Fruit fly (Drosophila melanogaster): ENCODE measurements around the gene Pkc98E.
A peak's percentile ranks its signal among the peaks of the same experiment; 100 is the strongest.

The Pkc98E gene

dm6 chr3R:29027122-29027521, 11.8 kb upstream of the Pkc98E start, which contains the start of the genes eIF4E6 and CG1951 (continued):
- TF ChIP-seq Sry-δ (GFP tag; optimal IDR thresholded peaks at IDR 0.05) = peak; percentile 94
- TF ChIP-seq knrl (GFP tag; IDR thresholded peaks at IDR 0.05; ENCODE audit: partially characterized antibody) = peak; percentile 95
- TF ChIP-seq Dll (GFP tag; IDR thresholded peaks at IDR 0.05; ENCODE audit: partially characterized antibody) = peak; percentile 95
- TF ChIP-seq CG11398 (GFP tag; optimal IDR thresholded peaks at IDR 0.05) = no peak
- peak; percentile 50 for TF ChIP-seq gro (GFP tag; optimal IDR thresholded peaks at IDR 0.05)
- TF ChIP-seq vvl (GFP tag; IDR thresholded peaks at IDR 0.05) = 0 out of 2 replicates have a peak, but pooled peaks have one; percentile 9
- TF ChIP-seq Myb (GFP tag; optimal IDR thresholded peaks at IDR 0.05) = peak; percentile 47
- no peak for TF ChIP-seq CG13894 (tag; optimal IDR thresholded peaks at IDR 0.05)
- peak; percentile 57 for TF ChIP-seq YL-1 (GFP tag; optimal IDR thresholded peaks at IDR 0.05)
- TF ChIP-seq ara (GFP tag; IDR thresholded peaks at IDR 0.05) = no peak

- TF ChIP-seq CG13624 (GFP tag; optimal IDR thresholded peaks at IDR 0.05) = no peak
- no peak for TF ChIP-seq Oaz (GFP tag; IDR thresholded peaks at IDR 0.05)
- TF ChIP-seq CG17829 (tag; optimal IDR thresholded peaks at IDR 0.05) = no peak
- no peak for TF ChIP-seq sens-2 (GFP tag; IDR thresholded peaks at IDR 0.05)
- no peak for TF ChIP-seq Mad (GFP tag; optimal IDR thresholded peaks at IDR 0.05)
- TF ChIP-seq slp2 (GFP tag; optimal IDR thresholded peaks at IDR 0.05) = no peak
- TF ChIP-seq Meics (GFP tag; optimal IDR thresholded peaks at IDR 0.05) = no peak
- no peak for TF ChIP-seq CG11723 (GFP tag; optimal IDR thresholded peaks at IDR 0.05)
- TF ChIP-seq CG1603 (tag; optimal IDR thresholded peaks at IDR 0.05) = no peak
Observed at dm6 chr3R:29032542-29032941, 6.4 kb upstream of the Pkc98E start, which contains the start of gene Ssl2. Gene Ssl2 (minus strand): TSS chr3R:29032642.

- peak; percentile 50 for TF ChIP-seq CG3407 (GFP tag; optimal IDR thresholded peaks at IDR 0.05)
- TF ChIP-seq CG31388 (GFP tag; optimal IDR thresholded peaks at IDR 0.05) = peak; percentile 25
- no peak for TF ChIP-seq Opbp (GFP tag; IDR thresholded peaks at IDR 0.05; ENCODE audit: partially characterized antibody)
- TF ChIP-seq CG1603 (tag; optimal IDR thresholded peaks at IDR 0.05) = peak; percentile 61
- no peak for TF ChIP-seq CG12219 (GFP tag; optimal IDR thresholded peaks at IDR 0.05)
- TF ChIP-seq Nf-YA (GFP tag; IDR thresholded peaks at IDR 0.05) = no peak
- no peak for TF ChIP-seq Hand (GFP tag; optimal IDR thresholded peaks at IDR 0.05)
- peak; percentile 34 for TF ChIP-seq fd102C (GFP tag; optimal IDR thresholded peaks at IDR 0.05)
- peak; percentile 75 for TF ChIP-seq HHEX (GFP tag; optimal IDR thresholded peaks at IDR 0.05)
- TF ChIP-seq Hmx (GFP tag; optimal IDR thresholded peaks at IDR 0.05) = peak; percentile 46
- TF ChIP-seq B-H2 (GFP tag; optimal IDR thresholded peaks at IDR 0.05) = peak; percentile 17
- TF ChIP-seq CG11093 (GFP tag; IDR thresholded peaks at IDR 0.05) = 0 out of 3 replicates have a peak, but pooled peaks have one; percentile 39
- peak; percentile 68 for TF ChIP-seq CG15601 (tag; optimal IDR thresholded peaks at IDR 0.05)
- TF ChIP-seq lov (optimal IDR thresholded peaks at IDR 0.05) = no peak
- no peak for TF ChIP-seq lov (GFP tag; IDR thresholded peaks at IDR 0.05)
- peak; percentile 29 for TF ChIP-seq maf-S (GFP tag; optimal IDR thresholded peaks at IDR 0.05)
- TF ChIP-seq Xrp1 (GFP tag; IDR thresholded peaks at IDR 0.05) = peak; percentile 49
- no peak for TF ChIP-seq gce (GFP tag; IDR thresholded peaks at IDR 0.05)
- no peak for TF ChIP-seq crol (GFP tag; IDR thresholded peaks at IDR 0.05)
- TF ChIP-seq Ptx1 (GFP tag; IDR thresholded peaks at IDR 0.05) = peak; percentile 80
- TF ChIP-seq Myb (GFP tag; optimal IDR thresholded peaks at IDR 0.05) = peak; percentile 17
- TF ChIP-seq sisA (GFP tag; IDR thresholded peaks at IDR 0.05) = peak; percentile 69
- TF ChIP-seq CG7271 (tag; optimal IDR thresholded peaks at IDR 0.05) = peak; percentile 17
- TF ChIP-seq CG32767 (GFP tag; IDR thresholded peaks at IDR 0.05) = no peak
- no peak for TF ChIP-seq CG6254 (GFP tag; optimal IDR thresholded peaks at IDR 0.05)
- no peak for TF ChIP-seq Hr39 (optimal IDR thresholded peaks at IDR 0.05)
- peak; percentile 47 for TF ChIP-seq CG6765 (GFP tag; optimal IDR thresholded peaks at IDR 0.05)
- no peak for TF ChIP-seq sqz (GFP tag; optimal IDR thresholded peaks at IDR 0.05)
- TF ChIP-seq Bgb (GFP tag; IDR thresholded peaks at IDR 0.05; ENCODE audit: partially characterized antibody) = no peak
- peak; percentile 28 for TF ChIP-seq CG2875 (GFP tag; optimal IDR thresholded peaks at IDR 0.05)
- TF ChIP-seq Sin3A (optimal IDR thresholded peaks at IDR 0.05) = no peak
Observed at dm6 chr3R:29033909-29034629, 4.9 kb upstream of the Pkc98E start, which contains the start of the genes beta4GalNAcTB and Cpsf100. Gene beta4GalNAcTB (minus strand): TSS chr3R:29034008. Gene Cpsf100 (plus strand): TSS chr3R:29034573.
